Fruit fly (Drosophila melanogaster) whole organism, adult: Measurements from ENCODE around the gene trk.
A peak's percentile ranks its signal among the peaks of the same experiment; 100 is the strongest.

Experiments
- CG11617 ChIP-seq: fragments of 200-800 bp; sonication (Bioruptor generic); optimal IDR thresholded peaks from 2 replicates; lab custom pipeline; 2017; ENCODE audit warnings: mild to moderate bottlenecking, missing biosample characterization, missing genetic modification reagents, missing genetic modification characterization
- CG12768 ChIP-seq: fragments of 200-800 bp; sonication (Bioruptor generic); optimal IDR thresholded peaks from 2 replicates; lab custom pipeline; 2017; ENCODE audit warnings: missing biosample characterization, missing genetic modification characterization, mild to moderate bottlenecking, moderate library complexity, missing genetic modification reagents
- tj ChIP-seq: fragments of 200-800 bp; sonication (Bioruptor generic); optimal IDR thresholded peaks from 3 replicates; lab custom pipeline; 2017; ENCODE audit warnings: missing biosample characterization, mild to moderate bottlenecking, missing genetic modification characterization, moderate library complexity

- TF ChIP-seq CG11617, result peak; percentile 50
- peak; percentile 29 for TF ChIP-seq CG12768 (GFP tag; lab: Kevin White, UChicago)
- peak; percentile 25 for TF ChIP-seq tj (GFP tag; lab: Kevin White, UChicago)
Observed at dm6 chr2L:10276436-10276835, 4.3 kb upstream of the trk start.
